Worm (Caenorhabditis elegans): Measurements from ENCODE around the gene T09B9.1.

- TF ChIP-seq unc-130 (GFP tag; optimal IDR thresholded peaks at IDR 0.05) (no peak), Y105C5A.15 (GFP tag; IDR thresholded peaks at IDR 0.05) (no peak), nhr-237 (tag; optimal IDR thresholded peaks at IDR 0.05) (no peak), F10B5.3 (tag; optimal IDR thresholded peaks at IDR 0.05) (no peak), nhr-6 (tag; optimal IDR thresholded peaks at IDR 0.05) (peak; percentile 20), unc-62 (GFP tag; optimal IDR thresholded peaks at IDR 0.05 in 1 of 2) (no peak), unc-62 (tag; optimal IDR thresholded peaks at IDR 0.05) (no peak), zag-1 (tag; optimal IDR thresholded peaks at IDR 0.05) (no peak), unc-39 (tag; optimal IDR thresholded peaks at IDR 0.05) (no peak), zfp-2 (tag; optimal IDR thresholded peaks at IDR 0.05) (no peak)
These were observed 17.3 kb downstream of the T09B9.1 start, which contains the start of gene T09B9.4 for ce11 chrX:9774323-9774722.
